Fruit fly (Drosophila melanogaster) whole organism, adult: ENCODE results near the gene CCAP.

Experiments used
- CG11617 ChIP-seq: fragments of 200-800 bp; sonication (Bioruptor generic); optimal IDR thresholded peaks from 2 replicates; lab custom pipeline; 2017; ENCODE audit warnings: mild to moderate bottlenecking, missing biosample characterization, missing genetic modification reagents, missing genetic modification characterization
- CG12768 ChIP-seq: fragments of 200-800 bp; sonication (Bioruptor generic); optimal IDR thresholded peaks from 2 replicates; lab custom pipeline; 2017; ENCODE audit warnings: missing biosample characterization, missing genetic modification characterization, mild to moderate bottlenecking, moderate library complexity, missing genetic modification reagents
- CG14711 ChIP-seq: fragments of 200-800 bp; sonication (Bioruptor generic); optimal IDR thresholded peaks from 2 replicates; lab custom pipeline; 2018; ENCODE audit warnings: missing biosample characterization, mild to moderate bottlenecking, missing genetic modification characterization, moderate library complexity
- CG33017 ChIP-seq: fragments of 200-800 bp; sonication (Bioruptor generic); optimal IDR thresholded peaks from 2 replicates; lab custom pipeline; 2018; ENCODE audit warnings: missing biosample characterization, mild to moderate bottlenecking, missing genetic modification characterization, moderate library complexity
- CG5204 ChIP-seq: fragments of 200-800 bp; sonication (Bioruptor generic); optimal IDR thresholded peaks from 2 replicates; lab custom pipeline; 2016; ENCODE audit warnings: missing biosample characterization, missing genetic modification characterization
- CG7101 ChIP-seq: fragments of 200-800 bp; sonication (Bioruptor generic); optimal IDR thresholded peaks from 2 replicates; lab custom pipeline; 2018; ENCODE audit warnings: missing biosample characterization, mild to moderate bottlenecking, missing genetic modification characterization, moderate library complexity
- kay ChIP-seq: fragments of 200-800 bp; sonication (Bioruptor generic); peaks from one replicate; lab custom pipeline; 2016; ENCODE audit warnings: missing biosample characterization, missing genetic modification characterization, borderline replicate concordance
- pad ChIP-seq: fragments of 200-800 bp; sonication (Bioruptor generic); optimal IDR thresholded peaks from 3 replicates; lab custom pipeline; 2017; ENCODE audit warnings: missing biosample characterization, missing genetic modification characterization, mild to moderate bottlenecking, moderate library complexity, missing genetic modification reagents
- tj ChIP-seq: fragments of 200-800 bp; sonication (Bioruptor generic); optimal IDR thresholded peaks from 3 replicates; lab custom pipeline; 2017; ENCODE audit warnings: missing biosample characterization, mild to moderate bottlenecking, missing genetic modification characterization, moderate library complexity

DNA sequence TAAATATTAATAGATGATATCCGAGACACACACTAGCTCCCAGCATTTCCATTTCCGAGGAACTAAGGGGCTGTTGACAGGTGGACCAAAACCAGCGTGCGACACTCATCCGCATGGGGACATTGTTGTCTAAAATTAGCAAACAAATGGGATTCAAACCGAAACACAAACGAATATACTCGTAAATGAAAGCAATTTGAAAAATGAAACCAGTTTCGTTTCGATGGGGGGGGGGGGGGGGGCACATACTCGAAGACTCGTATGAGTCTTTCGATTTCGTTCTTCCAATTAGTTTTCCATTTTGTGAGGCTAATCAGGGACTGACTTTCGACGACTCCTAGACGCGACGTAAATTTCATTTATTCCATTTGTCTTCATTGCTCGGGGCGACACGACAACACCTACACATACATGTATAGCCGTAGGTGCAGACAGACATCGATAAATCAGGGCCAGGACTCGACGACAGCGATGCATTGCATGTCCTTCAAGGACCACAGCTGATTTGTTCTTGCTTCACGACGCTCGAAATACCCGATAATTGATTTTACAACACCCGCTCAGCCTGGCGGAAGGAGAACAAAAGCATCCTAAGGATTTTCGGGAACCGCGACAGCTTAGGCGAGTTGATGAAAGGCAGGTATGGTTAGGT, 29.1 kb downstream of the CCAP start:
- TF ChIP-seq CG5204, result no peak
- TF ChIP-seq CG12768 (GFP tag; lab: Kevin White, UChicago), result no peak
- no peak for TF ChIP-seq CG7101 (tag; lab: Kevin White, UChicago)
- no peak for TF ChIP-seq CG11617
- no peak for TF ChIP-seq pad (GFP tag; lab: Kevin White, UChicago)
- no peak for TF ChIP-seq CG14711
- no peak for TF ChIP-seq CG33017
- TF ChIP-seq kay (GFP tag; lab: Kevin White, UChicago), result no peak
- no peak for TF ChIP-seq tj
